Fruit fly (Drosophila melanogaster): ENCODE results near the gene f.

The f gene

DNA sequence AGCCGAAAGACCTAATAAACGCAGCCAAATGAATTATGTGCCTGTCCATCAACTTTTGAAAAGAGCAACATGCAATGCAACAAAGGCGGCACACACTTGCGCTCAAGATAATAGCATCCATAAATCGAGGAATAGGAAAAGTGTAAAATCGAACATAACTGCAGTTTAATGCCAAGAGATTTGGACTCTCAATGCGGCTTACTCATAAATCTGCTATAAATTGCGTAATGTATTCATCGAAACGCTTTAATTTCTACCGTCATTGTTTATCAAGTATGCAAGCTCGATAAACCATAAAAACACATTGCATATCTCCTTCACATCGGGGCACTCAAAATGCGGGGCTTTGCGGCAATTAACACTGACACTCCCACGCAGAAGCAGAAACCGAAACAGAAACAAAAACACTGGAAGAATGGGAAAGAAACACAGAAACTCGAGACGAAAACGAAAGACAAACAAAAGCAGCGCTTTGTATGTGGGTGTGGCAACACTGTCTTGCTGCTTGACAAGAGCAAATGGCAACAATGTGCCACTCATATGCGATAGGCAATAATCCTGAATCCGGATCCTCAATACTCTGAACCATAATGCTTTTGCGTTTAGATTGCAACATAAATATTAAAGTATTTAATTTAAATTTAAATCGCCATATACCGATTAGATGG is 65.3 kb downstream of the f start (continued):
- TF ChIP-seq inv (GFP tag; IDR thresholded peaks at IDR 0.05; ENCODE audit: partially characterized antibody) (no peak), CG10543 (GFP tag; optimal IDR thresholded peaks at IDR 0.05) (no peak), amos (GFP tag; IDR thresholded peaks at IDR 0.05; ENCODE audit: partially characterized antibody) (no peak), repo (GFP tag; optimal IDR thresholded peaks at IDR 0.05) (peak; percentile 13), gfzf (GFP tag; optimal IDR thresholded peaks at IDR 0.05) (no peak), CG11247 (GFP tag; IDR thresholded peaks at IDR 0.05) (no peak), gro (GFP tag; optimal IDR thresholded peaks at IDR 0.05) (no peak), CG4617 (GFP tag; optimal IDR thresholded peaks at IDR 0.05; ENCODE audit: borderline replicate concordance) (no peak), Antp (GFP tag; optimal IDR thresholded peaks at IDR 0.05) (no peak), NC2α (GFP tag; optimal IDR thresholded peaks at IDR 0.05) (peak; percentile 1), CG13123 (GFP tag; optimal IDR thresholded peaks at IDR 0.05) (no peak), Stat92E (GFP tag; optimal IDR thresholded peaks at IDR 0.05) (no peak), hkb (optimal IDR thresholded peaks at IDR 0.05) (no peak), hkb (GFP tag; IDR thresholded peaks at IDR 0.05) (no peak), sob (GFP tag; IDR thresholded peaks at IDR 0.05) (no peak), Taf1 (GFP tag; IDR thresholded peaks at IDR 0.05) (no peak), Atf3 (GFP tag; optimal IDR thresholded peaks at IDR 0.05) (no peak), CG9437 (GFP tag; optimal IDR thresholded peaks at IDR 0.05) (no peak), Dip3 (GFP tag; optimal IDR thresholded peaks at IDR 0.05) (no peak), Ssrp (tag; optimal IDR thresholded peaks at IDR 0.05) (peak; percentile 40), Adf1 (GFP tag; IDR thresholded peaks at IDR 0.05) (no peak), CG6254 (GFP tag; optimal IDR thresholded peaks at IDR 0.05) (peak; percentile 48), nom (GFP tag; optimal IDR thresholded peaks at IDR 0.05) (no peak), Kr (GFP tag; optimal IDR thresholded peaks at IDR 0.05) (no peak), chm (GFP tag; IDR thresholded peaks at IDR 0.05) (no peak), Hr39 (optimal IDR thresholded peaks at IDR 0.05) (no peak), zen2 (GFP tag; IDR thresholded peaks at IDR 0.05; ENCODE audit: partially characterized antibody) (no peak), fd102C (GFP tag; optimal IDR thresholded peaks at IDR 0.05) (no peak), CG7745 (tag; optimal IDR thresholded peaks at IDR 0.05) (no peak), ham (GFP tag; IDR thresholded peaks at IDR 0.05) (no peak), sens-2 (GFP tag; IDR thresholded peaks at IDR 0.05) (no peak), Chrac-16 (GFP tag; optimal IDR thresholded peaks at IDR 0.05) (no peak), ap (GFP tag; IDR thresholded peaks at IDR 0.05) (no peak), CG17385 (GFP tag; optimal IDR thresholded peaks at IDR 0.05) (no peak), mld (GFP tag; IDR thresholded peaks at IDR 0.05; ENCODE audit: partially characterized antibody) (no peak), Dfd (GFP tag; optimal IDR thresholded peaks at IDR 0.05) (no peak), trem (tag; optimal IDR thresholded peaks at IDR 0.05) (no peak), CG7987 (GFP tag; optimal IDR thresholded peaks at IDR 0.05) (no peak), GATAe (GFP tag; conservative IDR thresholded peaks at IDR 0.05) (no peak), CG6791 (GFP tag; IDR thresholded peaks at IDR 0.05; ENCODE audit: partially characterized antibody) (0 out of 3 replicates have a peak, but pooled peaks have one; percentile 41), sc (optimal IDR thresholded peaks at IDR 0.05) (no peak), sc (GFP tag; optimal IDR thresholded peaks at IDR 0.05) (peak; percentile 10), CG6813 (GFP tag; optimal IDR thresholded peaks at IDR 0.05) (no peak), Lim3 (GFP tag; IDR thresholded peaks at IDR 0.05) (no peak), nau (GFP tag; optimal IDR thresholded peaks at IDR 0.05) (no peak), CG3847 (GFP tag; IDR thresholded peaks at IDR 0.05) (no peak), Fer2 (tag; optimal IDR thresholded peaks at IDR 0.05) (no peak), cg (GFP tag; optimal IDR thresholded peaks at IDR 0.05) (no peak), lmd (GFP tag; IDR thresholded peaks at IDR 0.05) (peak; percentile 6; the same call in 1 of the 2 replicates), dmrt11E (tag; optimal IDR thresholded peaks at IDR 0.05) (no peak), Max (GFP tag; optimal IDR thresholded peaks at IDR 0.05) (no peak)

All from whole organism, embryonic.